Fruit fly (Drosophila melanogaster): Measurements from ENCODE around the gene CG10472.

CG10472 gene

dm6 chr3L:6059062-6059708 lies 3.5 kb downstream of the CG10472 start, which contains the start of gene CG6592 (continued):
- TF ChIP-seq CG6813 (GFP tag; optimal IDR thresholded peaks at IDR 0.05) (no peak), CG1792 (GFP tag; optimal IDR thresholded peaks at IDR 0.05) (no peak), cg (GFP tag; optimal IDR thresholded peaks at IDR 0.05) (no peak), CG11560 (tag; IDR thresholded peaks at IDR 0.05) (no peak), CG13624 (GFP tag; optimal IDR thresholded peaks at IDR 0.05) (peak; percentile 19), ash1 (GFP tag; optimal IDR thresholded peaks at IDR 0.05) (no peak), phol (tag; optimal IDR thresholded peaks at IDR 0.05) (peak; percentile 62), Fer3 (tag; optimal IDR thresholded peaks at IDR 0.05) (no peak), nerfin-2 (GFP tag; IDR thresholded peaks at IDR 0.05; ENCODE audit: partially characterized antibody) (no peak), tin (GFP tag; optimal IDR thresholded peaks at IDR 0.05) (no peak), CG7357 (GFP tag; IDR thresholded peaks at IDR 0.05) (no peak), tna (GFP tag; IDR thresholded peaks at IDR 0.05; ENCODE audit: partially characterized antibody) (no peak), CG1832 (GFP tag; optimal IDR thresholded peaks at IDR 0.05) (no peak), pnt (GFP tag; optimal IDR thresholded peaks at IDR 0.05) (no peak), CG30431 (GFP tag; optimal IDR thresholded peaks at IDR 0.05) (peak; percentile 87), CG12071 (GFP tag; optimal IDR thresholded peaks at IDR 0.05) (no peak), bigmax (GFP tag; optimal IDR thresholded peaks at IDR 0.05) (no peak), Pdp1 (GFP tag; optimal IDR thresholded peaks at IDR 0.05) (peak in 1 of 2 experiments; percentile 8), CG8359 (GFP tag; optimal IDR thresholded peaks at IDR 0.05; ENCODE audit: borderline replicate concordance) (no peak), CG10462 (GFP tag; optimal IDR thresholded peaks at IDR 0.05) (no peak), HmgZ (tag; optimal IDR thresholded peaks at IDR 0.05) (no peak), CG9215 (GFP tag; IDR thresholded peaks at IDR 0.05) (no peak), prd (optimal IDR thresholded peaks at IDR 0.05) (no peak), prd (GFP tag; IDR thresholded peaks at IDR 0.05) (peak; percentile 76), corto (GFP tag; optimal IDR thresholded peaks at IDR 0.05) (no peak), CG2678 (tag; optimal IDR thresholded peaks at IDR 0.05) (no peak), ab (GFP tag; optimal IDR thresholded peaks at IDR 0.05) (no peak), Dfd (GFP tag; optimal IDR thresholded peaks at IDR 0.05) (peak in 1 of 2 experiments; percentile 70), CG10431 (GFP tag; optimal IDR thresholded peaks at IDR 0.05) (peak; percentile 3), Dref (GFP tag; IDR thresholded peaks at IDR 0.05) (no peak), Fer1 (GFP tag; optimal IDR thresholded peaks at IDR 0.05) (no peak), Jarid2 (GFP tag; optimal IDR thresholded peaks at IDR 0.05) (no peak), sima (GFP tag; optimal IDR thresholded peaks at IDR 0.05) (no peak), al (GFP tag; IDR thresholded peaks at IDR 0.05) (no peak), unpg (GFP tag; optimal IDR thresholded peaks at IDR 0.05) (peak; percentile 18), TFAM (GFP tag; optimal IDR thresholded peaks at IDR 0.05) (no peak), jigr1 (GFP tag; IDR thresholded peaks at IDR 0.05) (no peak), CG12391 (tag; optimal IDR thresholded peaks at IDR 0.05) (no peak), CG8478 (optimal IDR thresholded peaks at IDR 0.05) (peak; percentile 82), pho (GFP tag; optimal IDR thresholded peaks at IDR 0.05) (no peak), so (GFP tag; IDR thresholded peaks at IDR 0.05) (0 out of 3 replicates have a peak, but pooled peaks have one; percentile 25), wor (GFP tag; IDR thresholded peaks at IDR 0.05) (no peak), CG2199 (GFP tag; IDR thresholded peaks at IDR 0.05) (no peak), NC2α (GFP tag; optimal IDR thresholded peaks at IDR 0.05) (peak; percentile 28), CG7372 (GFP tag; IDR thresholded peaks at IDR 0.05) (no peak), tll (GFP tag; optimal IDR thresholded peaks at IDR 0.05) (peak in 1 of 2 experiments; percentile 67), CG31441 (GFP tag; IDR thresholded peaks at IDR 0.05) (0 out of 2 replicates have a peak, but pooled peaks have one; percentile 40), cwo (GFP tag; optimal IDR thresholded peaks at IDR 0.05) (no peak), zen (tag; optimal IDR thresholded peaks at IDR 0.05) (peak; percentile 80), CG33213 (GFP tag; optimal IDR thresholded peaks at IDR 0.05) (no peak)

Data from whole organism, embryonic.